In the genomic region with DNA sequence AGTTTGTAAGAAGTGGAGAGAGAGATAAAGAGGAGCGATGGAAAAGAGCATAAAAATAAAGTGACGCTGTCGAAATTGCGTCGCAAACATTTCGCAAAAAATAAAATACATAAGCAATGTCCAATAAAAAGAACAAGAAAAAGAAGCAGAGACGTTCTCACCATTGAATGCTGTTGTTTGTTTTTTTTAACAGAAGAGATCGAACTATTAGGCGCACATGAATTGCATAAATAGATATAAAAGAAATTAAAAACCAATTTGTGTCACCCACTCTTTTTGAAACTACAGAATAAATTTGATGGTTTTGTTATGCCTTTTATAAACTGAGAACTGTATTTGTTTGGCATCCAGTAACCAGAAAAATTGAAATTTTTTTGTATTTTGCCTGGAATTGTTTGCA, we compare ENCODE assay signal across 4 fruit fly cellular contexts.
TF ChIP-seq lines count a peak whose summit lies in the region.

No protein-coding gene starts in this region.

- TF ChIP-seq CTCF in whole organism, embryonic (GFP tag; optimal IDR thresholded peaks at IDR 0.05; lab: Kevin White, UChicago), result no peak

TF ChIP-seq in Kc167, 6 proteins besides CTCF, POLR2A, EP300 and RAD21:
- TF ChIP-seq Sin3A (optimal IDR thresholded peaks at IDR 0.05; lab: Kevin White, UChicago) (no peak), ttk (optimal IDR thresholded peaks at IDR 0.05; lab: Kevin White, UChicago) (no peak), psq (optimal IDR thresholded peaks at IDR 0.05; lab: Kevin White, UChicago) (peak; percentile 55), h (optimal IDR thresholded peaks at IDR 0.05; lab: Kevin White, UChicago) (no peak)

TF ChIP-seq in whole organism, adult, 20 proteins besides CTCF, POLR2A, EP300 and RAD21:
- TF ChIP-seq CG14711 (tag; optimal IDR thresholded peaks at IDR 0.05; lab: Kevin White, UChicago), result no peak
- TF ChIP-seq kay (GFP tag; lab: Kevin White, UChicago; ENCODE audit: borderline replicate concordance), result peak; percentile 84

TF ChIP-seq in whole organism, embryonic, 481 proteins besides CTCF, POLR2A, EP300 and RAD21:
- TF ChIP-seq CG13624 (GFP tag; optimal IDR thresholded peaks at IDR 0.05; lab: Kevin White, UChicago) (peak; percentile 1), tap (tag; optimal IDR thresholded peaks at IDR 0.05; lab: Kevin White, UChicago) (no peak), sens (GFP tag; lab: Kevin White, UChicago) (peak; percentile 5)

TF ChIP-seq in whole organism, prepupa, 60 proteins besides CTCF, POLR2A, EP300 and RAD21:
- TF ChIP-seq CG3919 (GFP tag; optimal IDR thresholded peaks at IDR 0.05; lab: Kevin White, UChicago) (no peak), svp (GFP tag; lab: Kevin White, UChicago) (peak; percentile 58)
TF ChIP-seq in whole organism, prepupa: peak in this region for 1.
